Fruit fly (Drosophila melanogaster) S2 (cell line): ENCODE results near the gene sunn.

Experiments used
- CG8478 ChIP-seq: fragments of >200 bp; optimal IDR thresholded peaks from 2 replicates; lab custom pipeline; 2018
- CTCF ChIP-seq, 2 experiments: fragments of >200 bp; optimal IDR thresholded peaks; 2 replicates each; lab custom pipeline; 2018

DNA sequence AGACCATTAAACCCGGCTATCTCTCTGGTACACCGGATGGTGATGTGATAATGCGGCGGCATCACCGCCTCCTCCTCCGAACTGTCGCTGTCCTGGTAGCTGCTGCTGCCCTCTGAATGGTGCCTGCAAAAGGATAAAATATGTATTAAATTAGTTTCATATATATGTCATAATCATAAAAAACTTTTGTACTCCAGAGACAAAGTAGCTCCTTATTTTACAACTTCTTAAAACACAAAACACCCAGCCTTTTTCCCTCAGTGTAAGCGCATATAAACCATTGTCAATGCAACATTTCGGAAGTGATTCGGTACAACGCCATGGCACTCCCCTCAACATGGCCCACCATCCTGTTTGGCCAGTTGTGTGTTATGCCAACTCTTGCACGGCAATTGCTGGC is 26.5 kb upstream of the sunn start:
- TF ChIP-seq CG8478 (lab: Kevin White, UChicago) (no peak), CTCF (optimal IDR thresholded peaks at IDR 0.05; lab: Kevin White, UChicago) (no peak)
